Worm (Caenorhabditis elegans): ENCODE results near the gene npl-4.1.

DNA sequence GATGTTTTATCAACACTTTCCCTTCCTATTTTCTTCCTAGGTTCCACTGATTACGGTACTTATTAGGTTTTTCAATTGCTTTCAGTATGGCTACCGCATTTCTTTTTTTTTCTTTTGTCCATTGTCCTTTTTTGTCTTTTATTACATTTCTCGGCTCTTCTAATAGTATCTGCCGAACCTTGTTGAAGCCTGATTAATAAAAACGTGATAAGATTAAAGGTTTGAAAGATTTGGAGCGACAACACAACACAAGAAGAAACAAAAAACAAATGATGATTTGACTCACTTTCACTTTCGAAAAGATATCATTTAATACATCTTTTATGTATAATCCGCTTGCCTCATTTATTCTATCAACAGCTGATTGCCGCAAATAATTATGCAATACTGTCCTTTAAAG, 33.9 kb downstream of the npl-4.1 start, which contains the start of gene C25H3.15:
- TF ChIP-seq nhr-28 (tag; optimal IDR thresholded peaks at IDR 0.05) (no peak), unc-62 (GFP tag; optimal IDR thresholded peaks at IDR 0.05 in 1 of 2) (no peak), unc-62 (tag; optimal IDR thresholded peaks at IDR 0.05) (no peak), dve-1 (tag; optimal IDR thresholded peaks at IDR 0.05; ENCODE audit: insufficient read depth) (no peak), dmd-6 (GFP tag; IDR thresholded peaks at IDR 0.05) (no peak), ztf-11 (tag; optimal IDR thresholded peaks at IDR 0.05) (no peak), mep-1 (tag; optimal IDR thresholded peaks at IDR 0.05) (no peak), snpc-4 (tag; optimal IDR thresholded peaks at IDR 0.05) (no peak), D1046.2 (GFP tag; IDR thresholded peaks at IDR 0.05) (no peak), ama-1 (optimal IDR thresholded peaks at IDR 0.05) (no peak), nhr-6 (tag; optimal IDR thresholded peaks at IDR 0.05) (no peak), T20F7.1 (GFP tag; optimal IDR thresholded peaks at IDR 0.05) (no peak), lin-39 (tag; optimal IDR thresholded peaks at IDR 0.05) (no peak)

Data from whole organism, L4 larva.